Worm (Caenorhabditis elegans) whole organism, late embryonic: ENCODE results near the gene T14B4.3.

Source experiments
- C08G9.2 ChIP-seq: sonication (generic microtip); optimal IDR thresholded peaks from 2 replicates; lab custom pipeline; 2016; ENCODE audit warnings: mild to moderate bottlenecking, missing genetic modification characterization, moderate library complexity, missing compliant biosample characterization
- F13H6.1 ChIP-seq: sonication (generic microtip); optimal IDR thresholded peaks from 2 replicates; lab custom pipeline; 2016; ENCODE audit warnings: missing genetic modification characterization, missing compliant biosample characterization
- elt-2 ChIP-seq: sonication (generic microtip); optimal IDR thresholded peaks from 2 replicates; lab custom pipeline; 2016; ENCODE audit warnings: missing genetic modification reagents, missing genetic modification characterization, missing compliant biosample characterization
- elt-4 ChIP-seq: sonication (generic microtip); optimal IDR thresholded peaks from 2 replicates; lab custom pipeline; 2016; ENCODE audit warnings: missing genetic modification characterization, missing compliant biosample characterization
- fkh-10 ChIP-seq: fragments of 150-350 bp; optimal IDR thresholded peaks from 2 replicates; lab custom pipeline; 2014; ENCODE audit warnings: missing biosample characterization, missing genetic modification reagents, missing genetic modification characterization
- gmeb-2 ChIP-seq: sonication (generic microtip); optimal IDR thresholded peaks from 2 replicates; lab custom pipeline; 2016; ENCODE audit warnings: missing genetic modification characterization, inconsistent platforms, missing compliant biosample characterization
- hlh-13 ChIP-seq: fragments of 200-800 bp; sonication (Bioruptor generic); optimal IDR thresholded peaks from 2 replicates; lab custom pipeline; 2018; ENCODE audit warnings: mild to moderate bottlenecking, missing genetic modification characterization, missing compliant biosample characterization
- nfya-1 ChIP-seq: sonication (generic microtip); optimal IDR thresholded peaks from 2 replicates; lab custom pipeline; 2017; ENCODE audit warnings: missing genetic modification characterization, mild to moderate bottlenecking, missing compliant biosample characterization, antibody characterized with exemption, moderate library complexity
- pag-3 ChIP-seq: sonication (generic microtip); optimal IDR thresholded peaks from 2 replicates; lab custom pipeline; 2016; ENCODE audit warnings: missing compliant biosample characterization, missing genetic modification characterization, borderline replicate concordance
- pha-2 ChIP-seq: sonication (generic microtip); optimal IDR thresholded peaks from 2 replicates; lab custom pipeline; 2017; ENCODE audit warnings: mild to moderate bottlenecking, missing genetic modification characterization, missing compliant biosample characterization
- pqm-1 ChIP-seq: sonication (generic microtip); optimal IDR thresholded peaks from 2 replicates; lab custom pipeline; 2016; ENCODE audit warnings: missing genetic modification characterization, missing compliant biosample characterization
- tbx-2 ChIP-seq: sonication (generic microtip); optimal IDR thresholded peaks from 2 replicates; lab custom pipeline; 2016; ENCODE audit warnings: missing genetic modification characterization, missing compliant biosample characterization
- unc-86 ChIP-seq: sonication (generic microtip); optimal IDR thresholded peaks from 2 replicates; lab custom pipeline; 2016; ENCODE audit warnings: missing genetic modification characterization, missing compliant biosample characterization

ce11 chrII:6768014-6768413, 33.3 kb downstream of the T14B4.3 start, which contains the start of gene F41G3.18:
- TF ChIP-seq nfya-1 (tag; lab: Kevin White, UChicago), result no peak
- TF ChIP-seq F13H6.1 (tag; lab: Kevin White, UChicago), result no peak
- no peak for TF ChIP-seq C08G9.2 (tag; lab: Kevin White, UChicago)
- TF ChIP-seq tbx-2 (tag; lab: Kevin White, UChicago), result no peak
- TF ChIP-seq unc-86 (tag; lab: Kevin White, UChicago), result no peak
- TF ChIP-seq pha-2, result no peak
- TF ChIP-seq elt-2 (tag; lab: Kevin White, UChicago), result no peak
- TF ChIP-seq elt-4 (tag; lab: Kevin White, UChicago), result no peak
- TF ChIP-seq fkh-10, result no peak
- no peak for TF ChIP-seq hlh-13 (GFP tag; lab: Kevin White, UChicago)
- no peak for TF ChIP-seq pag-3 (tag; lab: Kevin White, UChicago)
- no peak for TF ChIP-seq gmeb-2 (tag; lab: Kevin White, UChicago)
- TF ChIP-seq pqm-1 (tag; lab: Kevin White, UChicago), result no peak
